Fruit fly (Drosophila melanogaster) whole organism, pupa: ENCODE results near the gene RpS30.

Experiments used
- CG10348 ChIP-seq: fragments of 200-800 bp; sonication (Bioruptor generic); IDR thresholded peaks from 2 replicates; pipeline ENCODE4 v1.3.6; 2022; ENCODE audit warnings: missing biosample characterization, missing genetic modification characterization
- CG12605 ChIP-seq: fragments of 200-800 bp; sonication (Bioruptor generic); IDR thresholded peaks from 2 replicates; pipeline ENCODE4 v1.3.6; 2022; ENCODE audit warnings: missing biosample characterization, missing genetic modification characterization
- CG13204 ChIP-seq: fragments of 200-800 bp; sonication (Bioruptor generic); optimal IDR thresholded peaks from 2 replicates; lab custom pipeline; 2018; ENCODE audit warnings: missing biosample characterization, mild to moderate bottlenecking, missing genetic modification characterization, moderate library complexity
- CG14655 ChIP-seq: fragments of 200-800 bp; sonication (Bioruptor generic); optimal IDR thresholded peaks from 3 replicates; lab custom pipeline; 2017; ENCODE audit warnings: mild to moderate bottlenecking, missing biosample characterization, missing genetic modification reagents, missing genetic modification characterization
- CG15710 ChIP-seq: fragments of 200-800 bp; sonication (Bioruptor generic); optimal IDR thresholded peaks from 2 replicates; lab custom pipeline; 2018; ENCODE audit warnings: missing biosample characterization, mild to moderate bottlenecking, missing genetic modification characterization, moderate library complexity
- CG17806 ChIP-seq: fragments of 200-800 bp; sonication (Bioruptor generic); optimal IDR thresholded peaks from 2 replicates; lab custom pipeline; 2018; ENCODE audit warnings: missing biosample characterization, mild to moderate bottlenecking, missing genetic modification characterization, moderate library complexity
- CG32121 ChIP-seq: fragments of 200-800 bp; sonication (Bioruptor generic); IDR thresholded peaks from 2 replicates; pipeline ENCODE4 v1.3.6; 2022; ENCODE audit warnings: missing biosample characterization, missing genetic modification characterization
- CG34367 ChIP-seq: fragments of 200-800 bp; sonication (Bioruptor generic); optimal IDR thresholded peaks from 2 replicates; lab custom pipeline; 2018; ENCODE audit warnings: missing biosample characterization, mild to moderate bottlenecking, missing genetic modification characterization
- CG4496 ChIP-seq: fragments of 200-800 bp; sonication (Bioruptor generic); IDR thresholded peaks from 3 replicates; pipeline ENCODE4 v1.3.6; 2022; ENCODE audit warnings: missing biosample characterization, missing genetic modification characterization
- CG8159 ChIP-seq: fragments of 200-800 bp; sonication (Bioruptor generic); optimal IDR thresholded peaks from 3 replicates; lab custom pipeline; 2018; ENCODE audit warnings: missing biosample characterization, mild to moderate bottlenecking, missing genetic modification characterization, moderate library complexity
- CG8301 ChIP-seq: fragments of 200-800 bp; sonication (Bioruptor generic); optimal IDR thresholded peaks from 2 replicates; lab custom pipeline; 2018; ENCODE audit warnings: missing biosample characterization, mild to moderate bottlenecking, missing genetic modification characterization
- CG9948 ChIP-seq: fragments of 200-800 bp; sonication (Bioruptor generic); optimal IDR thresholded peaks from 2 replicates; lab custom pipeline; 2018; ENCODE audit warnings: missing biosample characterization, mild to moderate bottlenecking, missing genetic modification characterization, moderate library complexity
- D1 ChIP-seq: fragments of 200-800 bp; sonication (Bioruptor generic); optimal IDR thresholded peaks from 2 replicates; lab custom pipeline; 2018; ENCODE audit warnings: missing biosample characterization, mild to moderate bottlenecking, missing genetic modification characterization, moderate library complexity
- EcR ChIP-seq: fragments of 200-800 bp; sonication (Bioruptor generic); optimal IDR thresholded peaks from 3 replicates; lab custom pipeline; 2019; ENCODE audit warnings: missing biosample characterization, missing genetic modification characterization, mild to moderate bottlenecking, moderate library complexity, missing genetic modification reagents
- Ets98B ChIP-seq: fragments of 200-800 bp; sonication (Bioruptor generic); IDR thresholded peaks from 2 replicates; pipeline ENCODE4 v1.3.6; 2022; ENCODE audit warnings: missing biosample characterization, missing genetic modification characterization
- Pif1A ChIP-seq: fragments of 200-800 bp; sonication (Bioruptor generic); optimal IDR thresholded peaks from 3 replicates; lab custom pipeline; 2016; ENCODE audit warnings: missing biosample characterization, missing genetic modification characterization
- Pif1B ChIP-seq: fragments of 200-800 bp; sonication (Bioruptor generic); optimal IDR thresholded peaks from 3 replicates; lab custom pipeline; 2016; ENCODE audit warnings: missing biosample characterization, missing genetic modification characterization
- Snoo ChIP-seq: fragments of 200-800 bp; sonication (Bioruptor generic); optimal IDR thresholded peaks from 3 replicates; lab custom pipeline; 2017; ENCODE audit warnings: missing biosample characterization, mild to moderate bottlenecking, missing genetic modification characterization, inconsistent platforms
- fd96Ca ChIP-seq: fragments of 200-800 bp; sonication (Bioruptor generic); IDR thresholded peaks from 3 replicates; pipeline ENCODE4 v1.3.6; 2022; ENCODE audit warnings: missing biosample characterization, missing genetic modification characterization
- gl ChIP-seq: fragments of 200-800 bp; sonication (Bioruptor generic); optimal IDR thresholded peaks from 2 replicates; lab custom pipeline; 2018; ENCODE audit warnings: missing biosample characterization, mild to moderate bottlenecking, missing genetic modification characterization
- rn ChIP-seq: fragments of 200-800 bp; sonication (Bioruptor generic); IDR thresholded peaks from 2 replicates; pipeline ENCODE4 v1.3.6; 2022; ENCODE audit warnings: missing biosample characterization, missing genetic modification characterization

The RpS30 gene

DNA sequence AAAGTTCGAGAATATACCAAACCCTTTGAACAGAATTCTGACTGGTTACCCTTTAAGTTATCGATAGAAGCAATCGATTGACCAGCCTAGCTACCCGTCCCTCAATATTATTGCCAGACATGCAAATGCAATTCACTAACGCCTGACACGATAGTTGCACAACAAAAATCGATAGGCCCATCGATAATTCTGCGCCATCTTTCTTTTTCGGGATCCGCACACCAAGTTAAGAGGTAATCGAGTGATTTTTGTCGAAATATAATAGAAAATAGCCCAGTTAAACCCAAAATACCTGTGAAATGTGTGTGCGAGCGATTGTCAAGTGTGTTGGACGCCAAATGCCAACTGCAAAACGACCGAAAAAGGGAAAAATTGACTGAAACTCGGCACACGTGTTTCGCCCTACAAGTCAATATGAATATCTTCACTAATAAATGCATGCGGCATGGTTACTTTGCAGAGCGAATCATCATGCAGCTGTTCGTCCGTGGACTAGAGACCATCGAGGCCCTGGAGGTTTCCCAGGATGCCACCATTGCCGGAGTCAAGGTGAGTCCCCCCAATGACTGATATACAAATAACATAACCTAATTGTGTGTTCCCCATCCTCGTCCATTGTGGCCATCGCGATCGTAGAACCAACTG lies at the start of gene RpS30:
Gene RpS30, plus strand, starts transcription at position 122 of the 645 bp plus-strand sequence.
- no peak for TF ChIP-seq gl (tag; lab: Kevin White, UChicago)
- peak; percentile 24 for TF ChIP-seq Snoo (tag; lab: Kevin White, UChicago)

DNA sequence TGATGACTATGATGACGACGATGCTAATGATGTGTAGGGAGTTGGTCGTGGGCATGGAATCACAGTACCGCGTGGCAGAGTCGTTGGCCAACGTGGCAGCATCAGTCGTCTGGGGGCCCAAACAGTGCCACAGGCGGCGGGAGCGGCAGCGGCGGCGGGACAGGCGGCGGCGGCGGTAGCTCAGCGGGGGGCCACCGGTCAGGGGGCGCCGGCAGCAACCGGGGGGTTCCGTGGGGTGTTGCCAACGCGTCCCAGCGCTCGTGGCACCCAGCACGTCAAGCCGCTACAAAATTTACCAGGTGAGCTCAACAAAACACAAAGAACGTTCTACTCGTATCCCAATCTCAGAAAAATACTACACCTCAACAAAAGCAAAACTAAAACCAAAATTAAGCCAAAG lies 48.1 kb upstream of the RpS30 start:
- no peak for TF ChIP-seq CG12605 (GFP tag; lab: Robert Waterston, UW)
- TF ChIP-seq CG34367 (tag; lab: Kevin White, UChicago), result no peak
- no peak for TF ChIP-seq CG17806 (tag; lab: Kevin White, UChicago)
- TF ChIP-seq Pif1B (GFP tag; lab: Kevin White, UChicago), result no peak
- TF ChIP-seq CG9948 (tag; lab: Kevin White, UChicago), result no peak
- TF ChIP-seq CG8301, result no peak
- no peak for TF ChIP-seq CG15710 (tag; lab: Kevin White, UChicago)
- no peak for TF ChIP-seq CG13204 (GFP tag; lab: Kevin White, UChicago)
- no peak for TF ChIP-seq CG32121
- no peak for TF ChIP-seq gl (tag; lab: Kevin White, UChicago)
- no peak for TF ChIP-seq CG10348 (GFP tag; lab: Robert Waterston, UW)
- no peak for TF ChIP-seq Ets98B (GFP tag; lab: Robert Waterston, UW)

DNA sequence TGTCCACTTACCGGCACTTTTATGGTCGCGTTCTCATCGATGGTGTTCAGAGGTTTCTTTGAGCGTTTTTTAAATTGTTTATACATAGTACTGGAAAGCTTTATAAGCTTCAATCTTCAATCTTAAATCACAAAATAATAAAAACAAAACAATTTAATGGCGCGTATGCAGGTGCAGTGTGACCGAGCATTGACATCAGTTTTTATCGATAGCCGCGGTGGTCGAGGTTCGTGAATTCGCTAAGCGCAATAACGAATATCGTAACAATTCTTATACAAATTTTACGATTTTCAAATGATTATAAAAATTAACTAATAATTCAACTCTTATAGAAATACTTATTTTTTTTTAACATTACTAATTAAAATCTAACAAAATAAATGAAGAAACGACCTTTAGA lies 34.3 kb upstream of the RpS30 start, which contains the start of gene Fancd2:
Gene Fancd2, minus strand, starts transcription at position 183 of the 400 bp plus-strand sequence.
- no peak for TF ChIP-seq Snoo (tag; lab: Kevin White, UChicago)
- peak; percentile 10 for TF ChIP-seq D1 (tag; lab: Kevin White, UChicago)

DNA sequence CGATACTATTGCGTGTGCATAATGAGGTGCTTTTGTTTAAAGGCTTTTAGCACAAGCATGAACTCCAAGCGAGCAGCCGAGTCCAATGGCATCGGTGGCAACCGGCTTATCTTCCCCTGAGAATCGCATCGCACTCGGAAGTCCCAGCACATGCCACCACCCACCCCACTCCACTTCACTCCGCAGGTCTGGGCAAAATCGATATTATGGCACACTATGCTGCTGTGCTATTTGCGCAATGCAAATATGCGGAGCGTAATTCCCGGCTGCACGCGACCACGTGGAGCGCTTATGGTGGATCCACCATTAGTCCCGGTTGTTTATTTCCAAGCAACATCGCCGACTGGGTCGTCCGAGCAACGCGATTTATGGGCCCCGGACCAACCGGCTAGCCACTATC lies 32.1 kb upstream of the RpS30 start:
- TF ChIP-seq CG14655 (no peak), CG4496 (GFP tag; lab: Robert Waterston, UW) (0 out of 3 replicates have a peak, but pooled peaks have one; percentile 20)
- TF ChIP-seq, all 21 proteins: peak for 1

DNA sequence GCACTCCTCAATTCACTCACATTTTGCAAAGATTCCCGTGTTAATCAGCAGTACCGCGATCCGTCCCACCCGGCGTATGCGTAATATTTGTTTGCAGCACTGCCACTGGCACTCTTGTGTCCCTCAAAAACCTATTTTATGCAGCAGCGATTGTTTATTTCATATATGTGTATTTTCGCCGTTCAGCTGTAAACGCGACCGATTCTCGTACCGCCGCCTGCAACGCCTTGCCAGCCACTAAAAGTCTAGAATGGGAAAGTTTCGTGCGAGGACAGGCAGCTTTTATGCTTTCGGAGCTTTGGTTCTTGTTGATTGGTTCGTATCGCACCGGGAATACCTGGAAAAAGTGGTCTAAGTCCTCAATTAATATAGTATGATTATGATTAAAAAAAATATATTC lies 31.6 kb upstream of the RpS30 start, which contains the start of gene CG17270:
Gene CG17270, minus strand, starts transcription at position 241 of the 400 bp plus-strand sequence.
- TF ChIP-seq CG32121, result 0 out of 2 replicates have a peak, but pooled peaks have one; percentile 8
- no peak for TF ChIP-seq Snoo (tag; lab: Kevin White, UChicago)
- no peak for TF ChIP-seq CG8159 (tag; lab: Kevin White, UChicago)
- TF ChIP-seq CG12605 (GFP tag; lab: Robert Waterston, UW), result no peak
- no peak for TF ChIP-seq D1 (tag; lab: Kevin White, UChicago)
- no peak for TF ChIP-seq gl (tag; lab: Kevin White, UChicago)

DNA sequence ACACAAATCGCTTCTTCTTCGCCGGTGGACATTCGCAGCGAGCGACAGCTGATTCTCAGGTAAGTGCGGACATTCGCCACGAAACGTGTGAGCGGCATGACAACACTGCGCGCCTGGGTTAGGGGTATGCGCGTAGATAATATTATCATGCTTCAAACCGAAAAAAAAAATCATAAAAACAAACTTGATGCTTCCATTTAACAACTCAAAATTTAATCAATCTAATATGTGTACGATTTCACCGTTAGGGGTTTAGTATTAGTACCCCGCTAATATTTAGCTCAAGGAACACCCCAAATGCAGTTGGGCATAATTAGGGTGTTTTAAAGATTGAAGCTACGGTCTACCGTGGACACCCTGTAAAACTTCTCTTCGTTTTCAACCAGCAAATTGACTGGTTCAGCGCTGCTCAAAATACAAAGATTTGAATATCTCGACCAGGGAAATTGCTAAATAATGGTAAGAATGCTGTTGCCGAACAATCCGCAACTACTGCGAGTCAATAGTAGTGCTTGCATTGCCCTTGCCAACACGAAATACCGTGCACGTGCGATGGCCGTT lies 28.4 kb upstream of the RpS30 start, which contains the start of the genes CG17271 and RpS20:
Gene CG17271, minus strand, starts transcription at position 34 of the 561 bp plus-strand sequence.
Gene RpS20, plus strand, starts transcription at position 367 of the 561 bp plus-strand sequence.
- peak; percentile 76 for TF ChIP-seq rn
- peak; percentile 74 for TF ChIP-seq CG8159 (tag; lab: Kevin White, UChicago)
- TF ChIP-seq CG8301, result peak; percentile 80
- TF ChIP-seq Pif1A (GFP tag; lab: Kevin White, UChicago), result no peak
- peak; percentile 83 for TF ChIP-seq CG32121
- peak; percentile 77 for TF ChIP-seq CG15710 (tag; lab: Kevin White, UChicago)
- TF ChIP-seq CG12605 (GFP tag; lab: Robert Waterston, UW), result peak; percentile 67
- TF ChIP-seq Pif1B (GFP tag; lab: Kevin White, UChicago), result no peak
- no peak; the same call in 1 of the 2 replicates for TF ChIP-seq CG10348 (GFP tag; lab: Robert Waterston, UW)
- peak; percentile 64 for TF ChIP-seq CG34367 (tag; lab: Kevin White, UChicago)
- peak; percentile 59 for TF ChIP-seq CG9948 (tag; lab: Kevin White, UChicago)
- TF ChIP-seq fd96Ca, result peak; percentile 90
- peak; percentile 88 for TF ChIP-seq Ets98B (GFP tag; lab: Robert Waterston, UW)
- no peak for TF ChIP-seq CG13204 (GFP tag; lab: Kevin White, UChicago)
- TF ChIP-seq CG4496 (GFP tag; lab: Robert Waterston, UW), result peak; percentile 92
- peak; percentile 74 for TF ChIP-seq CG17806 (tag; lab: Kevin White, UChicago)
- TF ChIP-seq Snoo (tag; lab: Kevin White, UChicago), result peak; percentile 75
- peak; percentile 32 for TF ChIP-seq EcR (GFP tag; lab: Kevin White, UChicago)
- no peak for TF ChIP-seq D1 (tag; lab: Kevin White, UChicago)
- TF ChIP-seq gl (tag; lab: Kevin White, UChicago), result peak; percentile 51
- no peak for TF ChIP-seq CG14655
